Worm (Caenorhabditis elegans) whole organism, L4 larva: ENCODE measurements around the gene T24C12.1.

Experiments
- ama-1 ChIP-seq: fragments of 150-350 bp; optimal IDR thresholded peaks from 2 replicates; lab custom pipeline; 2014; ENCODE audit warnings: inconsistent platforms, mixed read lengths
- nhr-76 ChIP-seq: fragments of 150-350 bp; optimal IDR thresholded peaks from 2 replicates; lab custom pipeline; 2014; ENCODE audit warnings: missing biosample characterization, missing genetic modification characterization
- snpc-4 ChIP-seq: fragments of 150-350 bp; optimal IDR thresholded peaks from 2 replicates; lab custom pipeline; 2014; ENCODE audit warnings: missing biosample characterization, missing genetic modification characterization

DNA sequence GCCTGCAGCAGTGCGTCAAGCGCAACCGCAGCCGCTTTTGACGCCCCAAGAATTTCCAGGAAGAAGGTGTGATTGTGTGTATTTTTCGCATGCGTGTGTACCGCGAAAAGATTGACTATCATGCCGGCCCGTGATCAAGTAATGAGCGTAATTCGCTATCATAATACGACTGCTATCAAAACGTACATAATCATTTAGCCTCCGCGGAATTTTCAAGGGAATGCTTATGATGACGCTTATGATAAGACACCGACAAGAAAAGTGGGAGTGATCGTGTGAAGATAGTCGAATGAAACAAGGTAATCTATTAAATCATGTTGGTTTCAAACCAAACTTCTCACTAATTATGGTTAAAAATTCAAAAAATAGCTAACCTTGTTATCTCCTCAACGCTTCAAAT, 41.4 kb upstream of the T24C12.1 start:
- TF ChIP-seq nhr-76, result no peak
- TF ChIP-seq ama-1 (lab: Kevin White, UChicago), result no peak
- no peak for TF ChIP-seq snpc-4 (tag; lab: Kevin White, UChicago)
